Fruit fly (Drosophila melanogaster) whole organism, embryonic: ENCODE data around the gene CG15927.

ENCODE experiments used
- CG10431 ChIP-seq: fragments of 200-800 bp; sonication (Bioruptor generic); optimal IDR thresholded peaks from 3 replicates; lab custom pipeline; 2018; ENCODE audit warnings: missing biosample characterization, mild to moderate bottlenecking, missing genetic modification characterization
- CG12236 ChIP-seq: fragments of 200-800 bp; sonication (Bioruptor generic); optimal IDR thresholded peaks from 2 replicates; lab custom pipeline; 2016; ENCODE audit warnings: missing biosample characterization, missing genetic modification characterization
- CG15601 ChIP-seq: fragments of 200-800 bp; sonication (Bioruptor generic); optimal IDR thresholded peaks from 3 replicates; lab custom pipeline; 2019; ENCODE audit warnings: missing biosample characterization, mild to moderate bottlenecking, missing genetic modification characterization, moderate library complexity
- CG32767 ChIP-seq: fragments of 200-800 bp; sonication (Bioruptor generic); IDR thresholded peaks from 2 replicates; pipeline ENCODE4 v1.3.6; 2022; ENCODE audit warnings: missing biosample characterization, missing genetic modification characterization
- slbo ChIP-seq: fragments of 200-800 bp; sonication (Bioruptor generic); IDR thresholded peaks from 2 replicates; pipeline ENCODE4 v1.3.6; 2022; ENCODE audit warnings: missing biosample characterization, missing genetic modification characterization
- so ChIP-seq: fragments of 200-800 bp; sonication (Bioruptor generic); IDR thresholded peaks from 3 replicates; pipeline ENCODE4 v1.3.6; 2022; ENCODE audit warnings: missing biosample characterization, missing genetic modification characterization

dm6 chrX:12408377-12408911 is 46.1 kb upstream of the CG15927 start, which contains the start of the genes CG32651 and CG2574:
- TF ChIP-seq CG12236 (GFP tag; lab: Kevin White, UChicago) (no peak), CG15601 (tag; lab: Kevin White, UChicago) (no peak), so (no peak), CG10431 (GFP tag; lab: Kevin White, UChicago) (no peak), CG32767 (GFP tag; lab: Robert Waterston, UW) (no peak), slbo (no peak)
